Worm (Caenorhabditis elegans): Measurements from ENCODE around the gene clc-1.

DNA sequence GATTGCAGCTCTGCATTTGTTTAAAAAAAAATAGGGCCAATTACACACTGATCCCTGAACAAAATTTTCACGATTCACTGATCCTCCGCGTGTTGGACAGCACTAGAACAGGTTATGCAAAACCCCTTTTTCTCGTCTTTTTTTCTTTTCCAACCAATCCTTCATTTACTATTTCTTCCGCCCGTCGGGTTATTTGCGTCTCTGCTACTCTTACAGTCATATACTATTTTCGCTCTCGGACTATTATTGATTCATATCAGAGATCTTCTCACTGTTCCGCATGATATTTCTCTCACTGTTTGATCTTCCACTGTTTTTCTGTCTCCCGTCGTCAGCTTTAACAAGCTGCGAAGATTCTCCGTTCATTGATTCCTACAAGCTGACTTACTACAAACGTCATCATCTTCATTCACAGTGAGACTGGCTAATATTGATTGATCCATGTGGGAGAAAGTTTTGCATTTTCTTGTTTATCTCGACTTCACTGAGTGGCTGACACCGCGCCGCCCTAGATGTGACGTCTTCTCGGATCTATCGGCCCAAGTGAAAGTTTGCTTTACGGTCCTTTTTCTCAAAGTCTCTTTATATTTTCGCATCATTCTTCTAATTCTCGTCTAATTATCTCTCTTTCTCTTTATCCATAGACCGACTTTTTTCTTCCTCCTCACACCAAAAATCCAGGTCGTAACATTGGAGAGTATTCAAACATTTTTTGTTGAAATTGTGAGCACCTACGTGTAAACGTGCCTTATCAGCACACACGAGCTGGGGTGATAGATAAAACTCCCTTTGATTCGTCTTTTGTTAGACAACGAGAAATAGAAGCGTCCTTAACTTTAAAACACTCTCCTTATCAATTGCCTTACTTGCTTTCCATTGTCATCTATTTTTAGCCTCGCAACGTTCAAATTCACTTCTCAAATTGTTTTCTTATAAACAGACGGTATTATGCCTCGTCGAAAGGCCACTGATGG is 10.8 kb upstream of the clc-1 start:
- TF ChIP-seq mdl-1 (tag; optimal IDR thresholded peaks at IDR 0.05) (peak in 1 of 2 experiments; percentile 0), nhr-12 (tag; optimal IDR thresholded peaks at IDR 0.05) (no peak), unc-62 (GFP tag; optimal IDR thresholded peaks at IDR 0.05) (no peak), skn-1 (tag; optimal IDR thresholded peaks at IDR 0.05) (no peak), sem-4 (tag; optimal IDR thresholded peaks at IDR 0.05) (peak; percentile 34), egl-27 (tag; optimal IDR thresholded peaks at IDR 0.05) (no peak), lsy-2 (tag; optimal IDR thresholded peaks at IDR 0.05) (no peak), F13H6.1 (tag; optimal IDR thresholded peaks at IDR 0.05) (peak; percentile 36), fos-1 (tag; optimal IDR thresholded peaks at IDR 0.05) (peak; percentile 59)
